Fruit fly (Drosophila melanogaster) Kc167 (cell line): Measurements from ENCODE around the gene CG9467.

Source experiments
- insv ChIP-seq: fragments of >200 bp; optimal IDR thresholded peaks from 3 replicates; lab custom pipeline; 2018; ENCODE audit warnings: missing external identifiers
- psq ChIP-seq: fragments of >200 bp; optimal IDR thresholded peaks from 2 replicates; lab custom pipeline; 2017; ENCODE audit warnings: missing external identifiers
- ttk ChIP-seq: sonication (Bioruptor generic); optimal IDR thresholded peaks from 2 replicates; lab custom pipeline; 2017; ENCODE audit warnings: missing external identifiers

DNA sequence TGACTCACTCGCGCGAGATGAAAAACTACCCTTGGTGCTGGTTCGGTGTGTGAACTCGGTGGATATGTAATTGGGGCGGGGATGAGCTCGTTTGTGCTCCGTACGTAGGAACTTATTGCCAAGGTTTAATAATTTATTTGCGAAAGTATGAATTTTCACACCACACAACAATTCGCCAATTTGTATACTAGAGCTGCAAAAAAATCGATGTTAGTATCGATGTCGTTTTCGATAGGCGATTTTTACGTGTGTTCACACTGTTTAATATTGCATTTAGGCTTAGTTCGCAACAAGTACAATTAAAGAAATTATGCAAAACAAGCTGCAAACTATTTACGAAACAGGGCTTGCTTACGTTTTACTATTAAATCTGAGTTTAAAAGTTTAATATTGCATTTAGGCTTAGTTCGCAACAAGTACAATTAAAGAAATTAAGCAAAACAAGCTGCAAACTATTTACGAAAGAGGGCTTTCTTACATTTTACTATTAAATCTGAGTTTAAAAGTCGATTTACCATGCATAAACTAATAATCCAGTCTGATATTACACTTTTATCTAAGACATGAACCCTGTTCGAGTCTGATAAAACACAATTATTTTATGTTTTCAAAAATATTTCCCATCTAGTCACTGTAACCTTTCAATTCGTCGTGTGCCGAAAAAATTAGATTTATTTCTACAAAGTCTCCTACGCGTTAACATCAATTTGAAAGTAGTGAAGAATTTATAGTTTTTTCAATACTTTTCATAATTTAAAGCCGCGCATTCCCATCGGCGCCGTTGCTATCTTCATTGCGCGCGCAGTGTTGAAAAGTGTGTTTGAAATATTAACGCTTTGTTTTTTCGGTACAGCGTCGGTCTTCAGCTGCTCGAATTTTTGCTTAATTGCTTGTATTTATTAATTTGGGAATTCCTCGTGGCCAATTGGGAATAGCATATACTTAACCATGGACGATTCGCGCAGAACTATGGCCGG lies 37.6 kb downstream of the CG9467 start, which contains the start of the genes Snap24 and CG8478:
- TF ChIP-seq psq (lab: Kevin White, UChicago) (no peak), insv (lab: Kevin White, UChicago) (no peak), ttk (lab: Kevin White, UChicago) (no peak)
